Worm (Caenorhabditis elegans): ENCODE data around the gene copd-1.

The copd-1 gene

DNA sequence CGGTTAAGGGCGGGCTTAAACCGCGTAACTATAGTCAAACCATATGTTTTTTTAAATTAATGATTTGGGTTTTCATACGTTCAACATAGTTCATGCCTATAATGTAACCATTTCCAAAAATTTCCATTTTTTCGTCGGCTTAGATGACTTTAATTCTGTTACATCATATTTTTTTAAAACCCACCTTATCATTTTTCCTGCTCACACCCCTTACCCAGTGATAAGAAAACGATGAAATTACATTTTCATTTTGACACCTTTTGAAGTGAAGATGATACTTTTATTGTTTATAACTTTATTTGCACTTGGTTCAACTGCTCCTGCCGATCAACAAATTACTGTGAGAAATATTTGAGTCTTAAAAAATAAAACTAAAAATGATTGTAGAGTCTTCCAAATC is 12.5 kb downstream of the copd-1 start, which contains the start of gene ctsa-4.2:
TSS of gene ctsa-4.2 (plus strand) at position 247 of the 400 bp plus-strand sequence.
- TF ChIP-seq skn-1 (tag; optimal IDR thresholded peaks at IDR 0.05), result peak; percentile 58
- TF ChIP-seq snpc-4 (tag; optimal IDR thresholded peaks at IDR 0.05), result no peak
- peak; percentile 83 for TF ChIP-seq elt-2 (tag; optimal IDR thresholded peaks at IDR 0.05)

DNA sequence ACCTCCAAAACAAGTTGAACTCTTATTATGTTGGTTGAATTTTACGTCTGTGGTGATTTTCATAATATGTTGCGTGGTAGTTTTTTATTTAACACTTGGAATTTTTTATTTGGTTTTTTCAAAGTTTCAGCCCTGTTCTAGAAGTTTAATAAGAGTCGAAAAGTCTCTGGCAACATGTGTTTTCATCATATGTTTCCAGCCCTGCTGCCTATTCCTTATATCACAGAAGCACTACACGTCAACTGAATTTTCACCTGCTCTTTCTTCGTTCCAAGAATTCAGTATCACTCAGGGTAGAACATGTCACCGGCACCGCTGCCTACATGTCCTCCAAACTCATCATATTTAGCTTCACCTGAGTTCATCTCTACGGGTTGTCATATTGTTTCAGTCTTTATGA is 14.2 kb downstream of the copd-1 start, which contains the start of gene srh-40:
TSS of gene srh-40 (plus strand) at position 301 of the 400 bp plus-strand sequence.
- no peak for TF ChIP-seq nhr-12 (tag; optimal IDR thresholded peaks at IDR 0.05)
- no peak for TF ChIP-seq ZK546.5 (tag; optimal IDR thresholded peaks at IDR 0.05)
- no peak for TF ChIP-seq pqm-1 (tag; optimal IDR thresholded peaks at IDR 0.05)
- TF ChIP-seq egl-5 (tag; optimal IDR thresholded peaks at IDR 0.05), result no peak
- no peak for TF ChIP-seq ceh-9 (tag; optimal IDR thresholded peaks at IDR 0.05)
- TF ChIP-seq aly-2 (tag; optimal IDR thresholded peaks at IDR 0.05), result no peak
- no peak for TF ChIP-seq skn-1 (tag; optimal IDR thresholded peaks at IDR 0.05)
- no peak for TF ChIP-seq ceh-28 (tag; optimal IDR thresholded peaks at IDR 0.05)
- no peak for TF ChIP-seq nhr-43 (tag; optimal IDR thresholded peaks at IDR 0.05; ENCODE audit: poor library complexity, severe bottlenecking)
- no peak for TF ChIP-seq egl-27 (tag; optimal IDR thresholded peaks at IDR 0.05)
- no peak for TF ChIP-seq tbx-2 (tag; optimal IDR thresholded peaks at IDR 0.05)

DNA sequence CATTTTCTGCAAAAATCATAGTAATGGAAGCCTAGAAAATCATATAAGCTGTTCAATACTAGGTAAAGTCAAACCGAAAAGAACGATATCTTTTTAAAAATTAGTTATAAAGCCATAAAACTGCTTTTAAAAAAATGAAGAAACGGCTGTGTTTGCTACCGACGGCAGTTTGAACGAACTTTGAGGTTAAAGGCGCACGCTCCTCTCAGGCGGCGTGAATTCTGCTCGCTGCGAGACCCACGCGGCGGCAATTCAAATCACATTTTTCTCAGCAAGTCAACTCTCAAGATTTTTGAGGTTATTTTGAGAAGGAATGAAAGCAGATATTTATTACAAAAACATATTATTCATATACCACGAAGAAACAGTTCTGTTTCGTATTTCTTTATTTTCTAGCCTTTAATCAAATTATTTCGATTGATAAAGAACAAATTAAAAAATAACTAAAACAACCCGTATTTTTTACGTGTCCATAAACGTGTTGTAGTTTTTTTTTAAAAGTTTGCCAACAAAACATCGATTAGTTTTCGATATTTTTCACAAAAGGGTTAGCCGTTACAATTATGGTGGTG is 16.6 kb downstream of the copd-1 start, which contains the start of the genes mdh-2 and F20H11.4:
TSS of gene mdh-2 (minus strand) at position 6 of the 572 bp plus-strand sequence.
TSS of gene F20H11.4 (plus strand) at position 522 of the 572 bp plus-strand sequence.
- TF ChIP-seq egl-5 (tag; optimal IDR thresholded peaks at IDR 0.05), result peak; percentile 43
- no peak for TF ChIP-seq mdl-1 (tag; optimal IDR thresholded peaks at IDR 0.05)
- TF ChIP-seq unc-39 (tag; optimal IDR thresholded peaks at IDR 0.05), result no peak
- peak; percentile 70 for TF ChIP-seq nhr-23 (tag; optimal IDR thresholded peaks at IDR 0.05)
- TF ChIP-seq snpc-4 (tag; optimal IDR thresholded peaks at IDR 0.05), result peak; percentile 62
- no peak for TF ChIP-seq nhr-76 (tag; optimal IDR thresholded peaks at IDR 0.05)
- no peak for TF ChIP-seq ama-1 (optimal IDR thresholded peaks at IDR 0.05)
- TF ChIP-seq nhr-28 (tag; optimal IDR thresholded peaks at IDR 0.05), result no peak
- no peak for TF ChIP-seq ztf-11 (tag; optimal IDR thresholded peaks at IDR 0.05)
- TF ChIP-seq elt-2 (tag; optimal IDR thresholded peaks at IDR 0.05), result peak; percentile 54
- TF ChIP-seq mml-1 (tag; optimal IDR thresholded peaks at IDR 0.05), result no peak
- no peak for TF ChIP-seq elt-3 (tag; optimal IDR thresholded peaks at IDR 0.05)
- TF ChIP-seq egl-27 (tag; optimal IDR thresholded peaks at IDR 0.05), result no peak
- TF ChIP-seq lsy-12 (tag; optimal IDR thresholded peaks at IDR 0.05), result peak; percentile 16
- peak; percentile 87 for TF ChIP-seq nhr-25 (tag; optimal IDR thresholded peaks at IDR 0.05)
- no peak for TF ChIP-seq ceh-16 (tag; optimal IDR thresholded peaks at IDR 0.05)
- TF ChIP-seq jun-1 (tag; optimal IDR thresholded peaks at IDR 0.05), result peak; percentile 27
- TF ChIP-seq ceh-9 (tag; optimal IDR thresholded peaks at IDR 0.05), result no peak
- TF ChIP-seq skn-1 (tag; optimal IDR thresholded peaks at IDR 0.05), result peak; percentile 66
- TF ChIP-seq pqm-1 (tag; optimal IDR thresholded peaks at IDR 0.05), result peak; percentile 34
- TF ChIP-seq elt-1 (tag; optimal IDR thresholded peaks at IDR 0.05), result no peak
- no peak for TF ChIP-seq fkh-2 (tag; optimal IDR thresholded peaks at IDR 0.05)
- TF ChIP-seq hmg-11 (tag; optimal IDR thresholded peaks at IDR 0.05), result peak; percentile 73
- peak; percentile 14 for TF ChIP-seq ceh-28 (tag; optimal IDR thresholded peaks at IDR 0.05)
- peak; percentile 77 for TF ChIP-seq lin-39 (tag; optimal IDR thresholded peaks at IDR 0.05)
- TF ChIP-seq daf-12 (tag; optimal IDR thresholded peaks at IDR 0.05), result no peak
- peak; percentile 86 for TF ChIP-seq lin-15B (tag; optimal IDR thresholded peaks at IDR 0.05)
- TF ChIP-seq R02D3.7 (tag; optimal IDR thresholded peaks at IDR 0.05), result peak; percentile 52
- TF ChIP-seq pha-4 (tag; optimal IDR thresholded peaks at IDR 0.05), result peak; percentile 95
- TF ChIP-seq nhr-11 (tag; optimal IDR thresholded peaks at IDR 0.05), result no peak
- TF ChIP-seq nhr-77 (tag; optimal IDR thresholded peaks at IDR 0.05), result no peak
- peak; percentile 87 for TF ChIP-seq nfya-1 (tag; optimal IDR thresholded peaks at IDR 0.05; ENCODE audit: insufficient read depth)
- TF ChIP-seq tbx-2 (tag; optimal IDR thresholded peaks at IDR 0.05), result no peak
- TF ChIP-seq nhr-43 (tag; optimal IDR thresholded peaks at IDR 0.05; ENCODE audit: poor library complexity, severe bottlenecking), result peak; percentile 49

DNA sequence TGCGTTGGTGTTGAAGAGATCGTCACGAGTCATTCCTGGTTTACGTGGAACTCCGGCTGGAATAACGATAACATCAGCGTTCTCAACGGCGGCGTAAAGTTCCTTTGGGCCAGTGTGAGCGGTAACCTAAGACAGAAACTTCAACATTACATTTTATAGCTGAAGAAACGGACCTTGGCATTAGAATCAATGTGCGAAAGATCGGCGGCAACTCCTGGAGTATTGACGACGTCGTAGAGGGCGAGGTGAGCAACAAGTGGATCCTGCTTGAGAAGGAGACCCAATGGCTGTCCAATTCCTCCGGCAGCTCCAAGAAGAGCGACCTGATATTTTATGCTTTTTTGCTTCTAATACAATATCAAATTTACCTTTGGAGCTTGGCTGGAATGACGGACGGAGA is 17.1 kb downstream of the copd-1 start:
- TF ChIP-seq tbx-2 (tag; optimal IDR thresholded peaks at IDR 0.05) (no peak), nfya-1 (tag; optimal IDR thresholded peaks at IDR 0.05; ENCODE audit: insufficient read depth) (no peak), nhr-77 (tag; optimal IDR thresholded peaks at IDR 0.05) (no peak), ZK546.5 (tag; optimal IDR thresholded peaks at IDR 0.05) (no peak), nhr-25 (tag; optimal IDR thresholded peaks at IDR 0.05) (no peak), ceh-9 (tag; optimal IDR thresholded peaks at IDR 0.05) (no peak), elt-3 (tag; optimal IDR thresholded peaks at IDR 0.05) (no peak), ceh-82 (tag; optimal IDR thresholded peaks at IDR 0.05) (no peak), R02D3.7 (tag; optimal IDR thresholded peaks at IDR 0.05) (no peak), nhr-237 (tag; optimal IDR thresholded peaks at IDR 0.05) (no peak), ceh-28 (tag; optimal IDR thresholded peaks at IDR 0.05) (no peak)

Measured in whole organism, L3 larva.